Worm (Caenorhabditis elegans) whole organism, L3 larva: ENCODE measurements around the gene C50D2.1.

Source experiments
- ama-1 ChIP-seq: fragments of 150-350 bp; optimal IDR thresholded peaks from 2 replicates; lab custom pipeline; 2018
- egl-27 ChIP-seq: sonication (generic microtip); optimal IDR thresholded peaks from 4 replicates; lab custom pipeline; 2017; ENCODE audit warnings: missing biosample characterization, missing genetic modification reagents, missing genetic modification characterization
- fos-1 ChIP-seq: fragments of 150-350 bp; optimal IDR thresholded peaks from 2 replicates; lab custom pipeline; 2014; ENCODE audit warnings: missing biosample characterization, missing genetic modification characterization
- nhr-11 ChIP-seq: fragments of 150-350 bp; optimal IDR thresholded peaks from 2 replicates; lab custom pipeline; 2014; ENCODE audit warnings: missing biosample characterization, missing genetic modification characterization
- skn-1 ChIP-seq: fragments of 150-350 bp; optimal IDR thresholded peaks from 2 replicates; lab custom pipeline; 2014; ENCODE audit warnings: missing biosample characterization, missing genetic modification characterization
- zag-1 ChIP-seq: fragments of 150-350 bp; optimal IDR thresholded peaks from 2 replicates; lab custom pipeline; 2014; ENCODE audit warnings: missing biosample characterization, missing genetic modification characterization

DNA sequence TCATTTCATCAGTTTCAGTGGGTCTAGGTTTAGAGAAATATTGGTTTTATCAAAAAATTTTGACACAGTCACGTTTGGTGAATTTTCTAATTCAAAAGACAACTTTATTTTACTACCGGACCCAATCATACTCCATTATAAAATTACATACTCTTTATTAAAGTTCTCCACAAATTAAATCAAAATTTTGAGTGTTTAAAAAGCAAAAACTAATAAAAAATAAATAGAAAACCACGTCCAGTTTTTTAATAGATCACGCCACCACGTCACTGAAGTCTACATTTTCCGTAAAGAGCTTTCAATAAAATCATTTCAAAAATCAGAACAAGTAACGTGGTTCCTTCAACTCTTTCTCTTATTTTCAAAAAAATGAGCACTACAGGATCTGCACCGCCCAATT lies 5.5 kb upstream of the C50D2.1 start, which contains the start of gene txt-1:
- no peak for TF ChIP-seq nhr-11 (tag; lab: Kevin White, UChicago)
- no peak for TF ChIP-seq skn-1 (tag; lab: Kevin White, UChicago)
- TF ChIP-seq ama-1 (lab: Kevin White, UChicago) = no peak
- no peak for TF ChIP-seq zag-1 (tag; lab: Kevin White, UChicago)
- TF ChIP-seq egl-27 (tag; lab: Kevin White, UChicago) = no peak
- no peak for TF ChIP-seq fos-1
